Fruit fly (Drosophila melanogaster) whole organism: ENCODE measurements around the gene CG5245.

ENCODE experiments used
- Dll ChIP-seq: fragments of >200 bp; optimal IDR thresholded peaks from 2 replicates; lab custom pipeline; 2017
- EcR ChIP-seq, 2 experiments: fragments of >200 bp; optimal IDR thresholded peaks; 2 replicates each; lab custom pipeline; 2017; ENCODE audit warnings: missing biosample characterization in 2 of 2, missing genetic modification characterization in 2 of 2, missing genetic modification reagents in 2 of 2
- psq ChIP-seq: fragments of >200 bp; optimal IDR thresholded peaks from 2 replicates; lab custom pipeline; 2017
- usp ChIP-seq: fragments of >200 bp; optimal IDR thresholded peaks from 2 replicates; lab custom pipeline; 2017; ENCODE audit warnings: missing biosample characterization, missing genetic modification characterization, mixed read lengths

DNA sequence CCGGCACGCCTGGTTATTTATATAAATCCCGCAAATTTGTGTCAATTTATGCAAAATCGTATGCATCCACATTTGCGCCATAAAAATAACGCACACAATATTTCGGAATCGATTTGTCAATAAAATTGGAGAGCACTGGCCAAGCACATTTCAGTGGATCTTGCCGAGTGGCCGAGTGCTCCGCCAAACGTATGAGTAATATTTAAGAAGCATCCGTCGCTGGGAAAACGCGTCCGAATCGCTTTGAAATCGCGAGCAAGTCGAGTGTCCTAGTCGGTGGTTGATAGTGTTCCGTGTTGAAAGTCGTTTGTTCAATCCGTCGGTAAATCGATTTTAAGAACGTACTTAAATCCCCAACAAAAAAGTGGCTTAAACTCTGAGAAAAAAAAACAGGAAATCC lies 42.4 kb upstream of the CG5245 start, which contains the start of gene CG33098:
- TF ChIP-seq psq (lab: Kevin White, UChicago) (no peak), usp (GFP tag; lab: Kevin White, UChicago) (no peak), Dll (lab: Kevin White, UChicago) (no peak), EcR (GFP tag; optimal IDR thresholded peaks at IDR 0.05; lab: Kevin White, UChicago) (no peak)
